Fruit fly (Drosophila melanogaster): ENCODE measurements around the gene CG9331.

The CG9331 gene

dm6 chr2L:20852092-20852628 is 29.5 kb downstream of the CG9331 start, which contains the start of gene twit (continued):
- TF ChIP-seq Asciz (GFP tag; optimal IDR thresholded peaks at IDR 0.05) (no peak), CG12104 (GFP tag; optimal IDR thresholded peaks at IDR 0.05) (no peak), CG12155 (GFP tag; optimal IDR thresholded peaks at IDR 0.05) (no peak), CG18599 (GFP tag; optimal IDR thresholded peaks at IDR 0.05) (no peak), CG3407 (GFP tag; optimal IDR thresholded peaks at IDR 0.05) (peak; percentile 41), CG9932 (GFP tag; IDR thresholded peaks at IDR 0.05) (peak; percentile 29; the same call in 1 of the 2 replicates), CG5953 (GFP tag; IDR thresholded peaks at IDR 0.05) (no peak), CG3838 (GFP tag; optimal IDR thresholded peaks at IDR 0.05) (no peak), vvl (GFP tag; IDR thresholded peaks at IDR 0.05) (no peak), croc (GFP tag; conservative IDR thresholded peaks at IDR 0.05) (no peak), Adf1 (GFP tag; IDR thresholded peaks at IDR 0.05) (peak; percentile 28; the same call in 1 of the 2 replicates), CG13123 (GFP tag; optimal IDR thresholded peaks at IDR 0.05) (no peak), CG1233 (GFP tag; optimal IDR thresholded peaks at IDR 0.05) (no peak), ap (GFP tag; IDR thresholded peaks at IDR 0.05) (no peak), HLH54F (GFP tag; optimal IDR thresholded peaks at IDR 0.05) (no peak), CG10462 (GFP tag; optimal IDR thresholded peaks at IDR 0.05) (no peak), NfI (GFP tag; optimal IDR thresholded peaks at IDR 0.05) (no peak), H2.0 (GFP tag; IDR thresholded peaks at IDR 0.05) (no peak)

- TF ChIP-seq grau (tag; optimal IDR thresholded peaks at IDR 0.05) (no peak), lola (GFP tag; optimal IDR thresholded peaks at IDR 0.05) (no peak), trh (GFP tag; optimal IDR thresholded peaks at IDR 0.05) (no peak), ssp (GFP tag; IDR thresholded peaks at IDR 0.05) (no peak), CG1647 (GFP tag; optimal IDR thresholded peaks at IDR 0.05) (no peak), CG3407 (GFP tag; optimal IDR thresholded peaks at IDR 0.05) (no peak), Atf6 (GFP tag; IDR thresholded peaks at IDR 0.05) (no peak), stwl (tag; optimal IDR thresholded peaks at IDR 0.05) (no peak), ewg (GFP tag; optimal IDR thresholded peaks at IDR 0.05) (no peak), gt (GFP tag; IDR thresholded peaks at IDR 0.05) (no peak), CG4282 (GFP tag; optimal IDR thresholded peaks at IDR 0.05) (no peak), CG3281 (GFP tag; optimal IDR thresholded peaks at IDR 0.05) (no peak), CG14050 (GFP tag; IDR thresholded peaks at IDR 0.05) (no peak), CG2120 (GFP tag; optimal IDR thresholded peaks at IDR 0.05) (no peak), CG1529 (GFP tag; optimal IDR thresholded peaks at IDR 0.05) (no peak), bbx (GFP tag; IDR thresholded peaks at IDR 0.05; ENCODE audit: partially characterized antibody) (no peak), CG9932 (GFP tag; IDR thresholded peaks at IDR 0.05) (no peak), Max (GFP tag; optimal IDR thresholded peaks at IDR 0.05) (no peak), MTF-1 (GFP tag; optimal IDR thresholded peaks at IDR 0.05; ENCODE audit: borderline replicate concordance) (no peak)
Observed at dm6 chr2L:20857791-20858190, 35.2 kb downstream of the CG9331 start, which contains the start of gene CG14400. Gene CG14400, minus strand, starts transcription at chr2L:20857891.

dm6 chr2L:20858371-20859340 is 36.0 kb downstream of the CG9331 start, which contains the start of gene bero:
Gene bero, plus strand, starts transcription at chr2L:20858695.
- peak in 1 of 3 experiments; percentile 20 for TF ChIP-seq Stat92E (GFP tag; optimal IDR thresholded peaks at IDR 0.05)
- TF ChIP-seq insv (GFP tag; optimal IDR thresholded peaks at IDR 0.05) = peak in 1 of 2 experiments; percentile 79
- TF ChIP-seq chinmo (GFP tag; IDR thresholded peaks at IDR 0.05; ENCODE audit: partially characterized antibody) = peak; percentile 76; the same call in 2 of the 4 replicates
- TF ChIP-seq sd (tag; optimal IDR thresholded peaks at IDR 0.05) = peak; percentile 72
- TF ChIP-seq CG13894 (tag; optimal IDR thresholded peaks at IDR 0.05) = peak; percentile 33
- peak; percentile 44 for TF ChIP-seq zen (tag; optimal IDR thresholded peaks at IDR 0.05)
- TF ChIP-seq CG34376 (GFP tag; optimal IDR thresholded peaks at IDR 0.05) = peak; percentile 21
- peak; percentile 60; the same call in 2 of the 3 replicates for TF ChIP-seq ci (GFP tag; IDR thresholded peaks at IDR 0.05)
- no peak for TF ChIP-seq al (GFP tag; IDR thresholded peaks at IDR 0.05)
- peak; percentile 58; the same call in 1 of the 2 replicates for TF ChIP-seq rib (GFP tag; IDR thresholded peaks at IDR 0.05)
- TF ChIP-seq CG2712 (tag; optimal IDR thresholded peaks at IDR 0.05) = peak; percentile 29
- TF ChIP-seq gem (tag; optimal IDR thresholded peaks at IDR 0.05) = peak; percentile 3

Measured in whole organism, embryonic.